Worm (Caenorhabditis elegans) whole organism, mixed stage, embryonic: ENCODE measurements around the gene srh-167.

ENCODE experiments used
- blmp-1 ChIP-seq: fragments of 150-350 bp; optimal IDR thresholded peaks from 2 replicates; lab custom pipeline; 2014; ENCODE audit warnings: missing biosample characterization, missing genetic modification characterization
- elt-3 ChIP-seq: fragments of 150-350 bp; optimal IDR thresholded peaks from 2 replicates; lab custom pipeline; 2014; ENCODE audit warnings: missing biosample characterization, missing genetic modification characterization
- mls-2 ChIP-seq: sonication (generic microtip); optimal IDR thresholded peaks from 2 replicates; lab custom pipeline; 2016; ENCODE audit warnings: mild to moderate bottlenecking, missing genetic modification characterization, moderate library complexity, missing compliant biosample characterization
- nhr-12 ChIP-seq: fragments of 150-350 bp; optimal IDR thresholded peaks from 2 replicates; lab custom pipeline; 2014; ENCODE audit warnings: missing biosample characterization, missing genetic modification characterization
- nhr-28 ChIP-seq: fragments of 150-350 bp; optimal IDR thresholded peaks from 2 replicates; lab custom pipeline; 2014; ENCODE audit warnings: missing biosample characterization, missing genetic modification characterization
- sem-2 ChIP-seq: fragments of 200-800 bp; sonication (Bioruptor generic); optimal IDR thresholded peaks from 2 replicates; lab custom pipeline; 2018; ENCODE audit warnings: mild to moderate bottlenecking, missing genetic modification characterization, missing compliant biosample characterization
- unc-62 ChIP-seq: fragments of 150-350 bp; optimal IDR thresholded peaks from 2 replicates; lab custom pipeline; 2014; ENCODE audit warnings: missing biosample characterization, missing genetic modification reagents, missing genetic modification characterization
- ztf-11 ChIP-seq: fragments of 150-350 bp; optimal IDR thresholded peaks from 2 replicates; lab custom pipeline; 2014; ENCODE audit warnings: missing biosample characterization, missing genetic modification characterization

DNA sequence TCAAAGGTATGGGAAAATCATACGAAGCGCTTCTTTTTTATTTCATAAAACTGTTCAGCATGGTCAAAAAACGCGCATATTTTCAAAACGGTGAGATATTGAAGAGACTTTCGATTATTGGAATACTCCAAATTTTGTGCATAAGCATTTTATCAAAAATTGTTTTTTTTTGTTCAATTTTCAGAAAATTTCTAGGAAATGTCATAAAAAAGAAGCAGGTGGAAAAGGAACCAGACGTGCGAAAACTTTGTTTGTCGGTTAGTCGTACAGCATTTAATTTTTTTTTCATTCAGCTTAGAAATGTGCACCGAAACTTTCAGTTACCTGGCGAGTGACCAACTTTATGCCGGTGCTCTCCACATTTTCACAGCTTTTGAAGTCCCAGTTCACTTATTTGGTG is at the start of gene srh-167:
- no peak for TF ChIP-seq elt-3
- no peak for TF ChIP-seq sem-2 (GFP tag; lab: Kevin White, UChicago)
- TF ChIP-seq unc-62 (GFP tag; lab: Kevin White, UChicago), result no peak
- TF ChIP-seq nhr-12 (tag; lab: Kevin White, UChicago), result no peak
- no peak for TF ChIP-seq mls-2 (tag; lab: Kevin White, UChicago)
- no peak for TF ChIP-seq ztf-11
- TF ChIP-seq nhr-28 (tag; lab: Kevin White, UChicago), result no peak
- no peak for TF ChIP-seq blmp-1 (tag; lab: Kevin White, UChicago)
